Fruit fly (Drosophila melanogaster): ENCODE data around the gene CG16852.

The CG16852 gene

dm6 chr2L:13586655-13587054 is 46.1 kb downstream of the CG16852 start:
- TF ChIP-seq cnc (optimal IDR thresholded peaks at IDR 0.05) (no peak), CG5204 (GFP tag; optimal IDR thresholded peaks at IDR 0.05) (no peak), CG14711 (tag; optimal IDR thresholded peaks at IDR 0.05) (no peak), pad (GFP tag; optimal IDR thresholded peaks at IDR 0.05) (no peak), Clk (GFP tag; optimal IDR thresholded peaks at IDR 0.05) (no peak), kay (GFP tag; ENCODE audit: borderline replicate concordance) (no peak), cic (GFP tag; optimal IDR thresholded peaks at IDR 0.05) (no peak)
